Worm (Caenorhabditis elegans) whole organism, young adult: ENCODE results near the gene ZK546.4.

Experiments
- B0035.1 ChIP-seq: sonication (generic microtip); optimal IDR thresholded peaks from 2 replicates; lab custom pipeline; 2016; ENCODE audit warnings: missing genetic modification characterization, mild to moderate bottlenecking, missing compliant biosample characterization, missing genotype, missing genetic modification reagents
- D2030.7 ChIP-seq: fragments of 200-800 bp; sonication (Bioruptor generic); IDR thresholded peaks from 2 replicates; pipeline ENCODE4 v1.3.6; 2022; ENCODE audit warnings: missing genetic modification reagents, missing genetic modification characterization, missing compliant biosample characterization
- F23B12.7 ChIP-seq: sonication (generic microtip); optimal IDR thresholded peaks from 2 replicates; lab custom pipeline; 2017; ENCODE audit warnings: missing genetic modification characterization, mild to moderate bottlenecking, missing compliant biosample characterization, antibody characterized with exemption, moderate library complexity; ENCODE audit not compliant: insufficient read depth
- F39B2.1 ChIP-seq: fragments of 200-800 bp; sonication (Bioruptor generic); IDR thresholded peaks from 2 replicates; pipeline ENCODE4 v1.3.6; 2022; ENCODE audit warnings: missing genetic modification reagents, missing genetic modification characterization, missing compliant biosample characterization
- F55B11.4 ChIP-seq: sonication (generic microtip); optimal IDR thresholded peaks from 2 replicates; lab custom pipeline; 2016; ENCODE audit warnings: missing compliant biosample characterization, missing genetic modification characterization, borderline replicate concordance; ENCODE audit not compliant: insufficient read depth
- F57A8.1 ChIP-seq: fragments of 200-800 bp; sonication (Bioruptor generic); optimal IDR thresholded peaks from 2 replicates; lab custom pipeline; 2018; ENCODE audit warnings: mild to moderate bottlenecking, missing genetic modification characterization, moderate library complexity, missing compliant biosample characterization
- Y67H2A.10 ChIP-seq: fragments of 200-800 bp; sonication (Bioruptor generic); conservative IDR thresholded peaks from 2 replicates; pipeline ENCODE4 v1.3.6; 2022; ENCODE audit warnings: missing genetic modification reagents, missing genetic modification characterization, missing compliant biosample characterization
- Y79H2A.3 ChIP-seq: fragments of 200-800 bp; sonication (Bioruptor generic); conservative IDR thresholded peaks from 2 replicates; pipeline ENCODE4 v1.3.6; 2022; ENCODE audit warnings: missing genetic modification reagents, missing genetic modification characterization, missing compliant biosample characterization
- attf-5 ChIP-seq: fragments of 200-800 bp; sonication (Bioruptor generic); optimal IDR thresholded peaks from 2 replicates; lab custom pipeline; 2018; ENCODE audit warnings: mild to moderate bottlenecking, missing genetic modification characterization, missing compliant biosample characterization
- bed-1 ChIP-seq: fragments of 200-800 bp; sonication (Bioruptor generic); IDR thresholded peaks from 2 replicates; pipeline ENCODE4 v1.3.6; 2022; ENCODE audit warnings: missing genetic modification reagents, missing genetic modification characterization, missing compliant biosample characterization
- cebp-2 ChIP-seq: fragments of 200-800 bp; sonication (Bioruptor generic); IDR thresholded peaks from 2 replicates; pipeline ENCODE4 v1.3.6; 2022; ENCODE audit warnings: missing genetic modification characterization, missing compliant biosample characterization
- ceh-58 ChIP-seq: fragments of 200-800 bp; sonication (Bioruptor generic); IDR thresholded peaks from 2 replicates; pipeline ENCODE4 v1.3.6; 2022; ENCODE audit warnings: missing genetic modification characterization, missing compliant biosample characterization
- dpff-1 ChIP-seq: sonication (generic microtip); optimal IDR thresholded peaks from 2 replicates; lab custom pipeline; 2017; ENCODE audit warnings: mild to moderate bottlenecking, missing genetic modification characterization, missing compliant biosample characterization
- efl-1 ChIP-seq: fragments of 150-350 bp; optimal IDR thresholded peaks from 2 replicates; lab custom pipeline; 2014; ENCODE audit warnings: missing biosample characterization, missing genetic modification reagents, missing genetic modification characterization
- him-1 ChIP-seq: sonication (generic microtip); optimal IDR thresholded peaks from 2 replicates; lab custom pipeline; 2016; ENCODE audit warnings: missing genotype, missing genetic modification reagents, missing genetic modification characterization, missing compliant biosample characterization
- hmg-1.2 ChIP-seq: fragments of 200-800 bp; sonication (Bioruptor generic); IDR thresholded peaks from 2 replicates; pipeline ENCODE4 v1.3.6; 2022; ENCODE audit warnings: missing genetic modification reagents, missing genetic modification characterization, missing compliant biosample characterization
- hrde-1 ChIP-seq: sonication (generic microtip); optimal IDR thresholded peaks from 2 replicates; lab custom pipeline; 2016; ENCODE audit warnings: missing genetic modification characterization, mild to moderate bottlenecking, missing compliant biosample characterization, moderate library complexity, missing genotype, missing genetic modification reagents, borderline replicate concordance
- hsf-1 ChIP-seq: fragments of 200-800 bp; sonication (Bioruptor generic); IDR thresholded peaks from 2 replicates; pipeline ENCODE4 v1.3.6; 2022; ENCODE audit warnings: missing genetic modification reagents, missing genetic modification characterization, missing compliant biosample characterization
- lin-54 ChIP-seq: fragments of 200-800 bp; sonication (Bioruptor generic); optimal IDR thresholded peaks from 2 replicates; lab custom pipeline; 2018; ENCODE audit warnings: mild to moderate bottlenecking, missing genetic modification characterization, missing compliant biosample characterization
- lsl-1 ChIP-seq: fragments of 200-800 bp; sonication (Bioruptor generic); optimal IDR thresholded peaks from 2 replicates; lab custom pipeline; 2018; ENCODE audit warnings: mild to moderate bottlenecking, missing genetic modification characterization, moderate library complexity, missing compliant biosample characterization
- mcd-1 ChIP-seq: fragments of 200-800 bp; sonication (Bioruptor generic); IDR thresholded peaks from 2 replicates; pipeline ENCODE4 v1.3.6; 2022; ENCODE audit warnings: missing genetic modification reagents, missing genetic modification characterization, missing compliant biosample characterization
- nhr-90 ChIP-seq: sonication (generic microtip); optimal IDR thresholded peaks from 2 replicates; lab custom pipeline; 2016; ENCODE audit warnings: missing genotype, mild to moderate bottlenecking, missing genetic modification characterization, missing compliant biosample characterization
- rcor-1 ChIP-seq: fragments of 200-800 bp; sonication (Bioruptor generic); IDR thresholded peaks from 2 replicates; pipeline ENCODE4 v1.3.6; 2022; ENCODE audit warnings: missing genetic modification reagents, missing genetic modification characterization, missing compliant biosample characterization
- tbx-9 ChIP-seq: sonication (generic microtip); optimal IDR thresholded peaks from 2 replicates; lab custom pipeline; 2016; ENCODE audit warnings: borderline replicate concordance, missing genetic modification characterization, inconsistent platforms, missing compliant biosample characterization
- unc-62 ChIP-seq: fragments of 150-350 bp; optimal IDR thresholded peaks from 2 replicates; lab custom pipeline; 2014; ENCODE audit warnings: missing biosample characterization, missing genetic modification reagents, missing genetic modification characterization
- ztf-18 ChIP-seq: sonication (generic microtip); optimal IDR thresholded peaks from 2 replicates; lab custom pipeline; 2016; ENCODE audit warnings: missing genotype, mild to moderate bottlenecking, missing genetic modification characterization, missing compliant biosample characterization
- ztf-22 ChIP-seq: fragments of 200-800 bp; sonication (Bioruptor generic); optimal IDR thresholded peaks from 2 replicates; lab custom pipeline; 2018; ENCODE audit warnings: mild to moderate bottlenecking, missing genetic modification characterization, moderate library complexity, missing compliant biosample characterization
- ztf-25 ChIP-seq: fragments of 200-800 bp; sonication (Bioruptor generic); IDR thresholded peaks from 2 replicates; pipeline ENCODE4 v1.3.6; 2022; ENCODE audit warnings: missing genetic modification reagents, missing genetic modification characterization, missing compliant biosample characterization

Gene ZK546.4

DNA sequence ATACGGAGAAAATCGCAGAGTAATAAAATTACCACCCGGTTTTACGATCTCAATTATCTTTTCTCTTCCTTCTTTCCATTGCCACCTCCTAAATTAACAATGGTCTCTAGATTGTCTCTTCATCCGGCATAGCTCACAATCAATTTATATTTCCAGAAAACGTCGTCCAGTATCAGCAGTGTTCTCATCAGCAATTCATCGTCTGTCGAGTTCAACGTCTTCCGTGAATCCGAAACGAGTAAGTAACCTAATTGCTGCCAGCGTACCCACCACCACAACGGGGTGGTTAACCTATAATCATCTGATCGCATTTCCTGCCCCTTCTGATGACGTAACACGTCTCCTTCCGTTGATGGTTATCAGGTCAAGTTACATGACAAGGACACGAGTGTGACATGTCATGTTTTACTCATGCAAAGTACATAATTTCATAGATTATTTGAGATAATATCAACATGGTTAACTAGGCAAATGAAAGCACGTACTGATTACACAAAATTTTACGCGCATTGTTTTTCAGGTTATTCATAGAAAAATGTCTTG lies 48.2 kb downstream of the ZK546.4 start:
- no peak for TF ChIP-seq ceh-58 (GFP tag; lab: Robert Waterston, UW)
- TF ChIP-seq unc-62 (GFP tag; lab: Kevin White, UChicago): no peak
- TF ChIP-seq ztf-22: no peak
- no peak for TF ChIP-seq hrde-1 (tag; lab: Kevin White, UChicago)
- TF ChIP-seq D2030.7 (GFP tag; lab: Robert Waterston, UW): no peak
- TF ChIP-seq ztf-25 (GFP tag; lab: Robert Waterston, UW): no peak
- TF ChIP-seq F39B2.1 (GFP tag; lab: Robert Waterston, UW): no peak
- no peak for TF ChIP-seq Y67H2A.10 (GFP tag; lab: Robert Waterston, UW)
- no peak for TF ChIP-seq hsf-1
- no peak for TF ChIP-seq tbx-9 (tag; lab: Kevin White, UChicago)
- TF ChIP-seq Y79H2A.3 (GFP tag; lab: Robert Waterston, UW): no peak
- TF ChIP-seq mcd-1 (GFP tag; lab: Robert Waterston, UW): no peak
- TF ChIP-seq B0035.1 (tag; lab: Kevin White, UChicago): no peak

DNA sequence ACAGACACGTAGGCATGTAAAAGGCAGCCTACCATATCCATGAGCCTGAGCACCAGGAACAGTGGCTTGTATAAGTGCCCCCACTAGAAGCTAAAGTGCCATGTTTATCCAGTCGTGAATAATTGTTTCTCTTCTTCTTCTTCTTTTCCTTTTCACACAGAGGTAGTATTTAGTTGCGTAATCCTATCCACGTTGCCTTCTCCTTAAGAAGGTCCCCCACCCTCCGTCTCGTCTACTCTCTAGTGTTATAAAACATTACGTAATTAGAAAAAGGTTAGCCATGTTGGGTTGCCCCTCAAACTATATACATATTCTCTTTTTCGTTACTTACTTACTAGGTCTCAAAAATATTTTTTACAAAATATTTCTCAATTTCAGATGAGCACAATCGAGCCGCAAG lies 48.8 kb downstream of the ZK546.4 start:
- no peak for TF ChIP-seq rcor-1 (GFP tag; lab: Robert Waterston, UW)
- TF ChIP-seq ztf-22: no peak
- TF ChIP-seq hmg-1.2 (GFP tag; lab: Robert Waterston, UW): no peak
- no peak for TF ChIP-seq cebp-2 (GFP tag; lab: Robert Waterston, UW)
- TF ChIP-seq F23B12.7 (tag; lab: Kevin White, UChicago): no peak
- no peak for TF ChIP-seq D2030.7 (GFP tag; lab: Robert Waterston, UW)
- no peak for TF ChIP-seq mcd-1 (GFP tag; lab: Robert Waterston, UW)

DNA sequence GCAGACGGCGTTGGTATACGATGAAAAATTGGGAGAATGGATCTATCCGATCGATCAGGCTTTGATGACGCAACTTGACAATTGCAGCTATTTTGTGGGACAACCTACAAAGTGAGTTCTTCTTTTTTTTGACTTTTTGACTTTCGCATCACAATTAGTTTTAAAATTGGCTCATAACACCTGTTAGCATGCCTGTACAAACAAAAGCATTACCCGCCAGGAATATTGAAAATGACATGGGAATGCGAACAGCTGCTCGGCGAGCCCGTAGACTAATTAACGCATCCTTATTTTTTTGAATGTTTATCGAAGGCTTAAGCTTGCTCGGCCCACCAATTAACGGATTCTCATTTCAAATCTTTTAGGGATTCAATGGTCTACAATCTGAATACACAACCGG lies 49.4 kb downstream of the ZK546.4 start:
- no peak for TF ChIP-seq ztf-18 (tag; lab: Kevin White, UChicago)
- no peak for TF ChIP-seq bed-1 (GFP tag; lab: Robert Waterston, UW)
- no peak for TF ChIP-seq lsl-1
- TF ChIP-seq F55B11.4: no peak
- no peak for TF ChIP-seq F57A8.1 (GFP tag; lab: Kevin White, UChicago)
- no peak for TF ChIP-seq dpff-1 (tag; lab: Kevin White, UChicago)
- TF ChIP-seq hmg-1.2 (GFP tag; lab: Robert Waterston, UW): no peak
- TF ChIP-seq lin-54 (GFP tag; lab: Kevin White, UChicago): no peak
- TF ChIP-seq ceh-58 (GFP tag; lab: Robert Waterston, UW): no peak
- no peak for TF ChIP-seq attf-5 (GFP tag; lab: Kevin White, UChicago)
- TF ChIP-seq efl-1 (GFP tag; lab: Kevin White, UChicago): no peak
- TF ChIP-seq nhr-90 (tag; lab: Kevin White, UChicago): no peak
- TF ChIP-seq him-1 (tag; lab: Kevin White, UChicago): no peak
